Worm (Caenorhabditis elegans) whole organism, L1 larva: ENCODE measurements around the gene lec-6.
A peak's percentile ranks its signal among the peaks of the same experiment; 100 is the strongest.

Source experiments
- C04F5.9 ChIP-seq: sonication (generic microtip); optimal IDR thresholded peaks from 2 replicates; lab custom pipeline; 2016; ENCODE audit warnings: missing genetic modification characterization, missing compliant biosample characterization
- C16A3.4 ChIP-seq: fragments of 150-350 bp; optimal IDR thresholded peaks from 2 replicates; lab custom pipeline; 2014; ENCODE audit warnings: missing biosample characterization, missing genetic modification characterization
- F16B12.6 ChIP-seq: fragments of 150-350 bp; optimal IDR thresholded peaks from 2 replicates; lab custom pipeline; 2014; ENCODE audit warnings: missing biosample characterization, missing genetic modification characterization
- Y116A8C.19 ChIP-seq: sonication (generic microtip); optimal IDR thresholded peaks from 2 replicates; lab custom pipeline; 2016; ENCODE audit warnings: missing compliant biosample characterization, missing genetic modification characterization, borderline replicate concordance
- alr-1 ChIP-seq: fragments of 200-800 bp; sonication (Bioruptor generic); optimal IDR thresholded peaks from 2 replicates; lab custom pipeline; 2018; ENCODE audit warnings: borderline replicate concordance, mild to moderate bottlenecking, missing genetic modification characterization, missing compliant biosample characterization
- blmp-1 ChIP-seq: fragments of 150-350 bp; optimal IDR thresholded peaks from 2 replicates; lab custom pipeline; 2014; ENCODE audit warnings: missing biosample characterization, missing genetic modification characterization
- ceh-63 ChIP-seq: fragments of 200-800 bp; sonication (Bioruptor generic); optimal IDR thresholded peaks from 2 replicates; lab custom pipeline; 2018; ENCODE audit warnings: mild to moderate bottlenecking, missing genetic modification characterization, missing compliant biosample characterization
- dpl-1 ChIP-seq, 3 experiments: fragments of 150-350 bp in 2 of 3; sonication (generic microtip) in 1 of 3; optimal IDR thresholded peaks; 2 replicates each; lab custom pipeline; 2014 to 2017; ENCODE audit warnings: missing biosample characterization in 3 of 3, missing genetic modification characterization in 3 of 3, missing genetic modification reagents in 3 of 3
- dsc-1 ChIP-seq: sonication (generic microtip); optimal IDR thresholded peaks from 2 replicates; lab custom pipeline; 2016; ENCODE audit warnings: mild to moderate bottlenecking, missing genetic modification characterization, missing compliant biosample characterization
- efl-3 ChIP-seq: fragments of 200-800 bp; sonication (Bioruptor generic); optimal IDR thresholded peaks from 2 replicates; lab custom pipeline; 2018; ENCODE audit warnings: mild to moderate bottlenecking, missing genetic modification characterization, missing compliant biosample characterization
- egl-27 ChIP-seq, 2 experiments: fragments of 150-350 bp in 1 of 2; sonication (generic microtip); optimal IDR thresholded peaks; 3 replicates each; lab custom pipeline; 2017 to 2018; ENCODE audit warnings: missing biosample characterization in 2 of 2, missing genetic modification characterization in 2 of 2, missing genetic modification reagents in 2 of 2
- elt-2 ChIP-seq: sonication (generic microtip); optimal IDR thresholded peaks from 2 replicates; lab custom pipeline; 2016; ENCODE audit warnings: missing genetic modification characterization, mild to moderate bottlenecking, inconsistent platforms, missing compliant biosample characterization, missing genetic modification reagents
- elt-3 ChIP-seq, 6 experiments: fragments of 150-350 bp in 1 of 6; sonication (generic microtip); optimal IDR thresholded peaks; 2 replicates each; lab custom pipeline; 2017 to 2018; ENCODE audit warnings: missing biosample characterization in 6 of 6, missing genetic modification characterization in 6 of 6, inconsistent platforms in 1 of 6
- ets-5 ChIP-seq: fragments of 200-800 bp; sonication (Bioruptor generic); IDR thresholded peaks from 2 replicates; pipeline ENCODE4 v1.3.6; 2022; ENCODE audit warnings: missing genetic modification characterization, missing compliant biosample characterization
- fkh-10 ChIP-seq: sonication (generic microtip); optimal IDR thresholded peaks from 2 replicates; lab custom pipeline; 2017; ENCODE audit warnings: missing biosample characterization, missing genetic modification reagents, missing genetic modification characterization
- fkh-8 ChIP-seq: sonication (generic microtip); optimal IDR thresholded peaks from 2 replicates; lab custom pipeline; 2016; ENCODE audit warnings: mild to moderate bottlenecking, missing genetic modification characterization, missing compliant biosample characterization
- grh-1 ChIP-seq: fragments of 200-800 bp; sonication (Bioruptor generic); IDR thresholded peaks from 2 replicates; pipeline ENCODE4 v1.3.6; 2022; ENCODE audit warnings: missing genetic modification reagents, missing genetic modification characterization, missing compliant biosample characterization
- hlh-17 ChIP-seq: fragments of 200-800 bp; sonication (Bioruptor generic); optimal IDR thresholded peaks from 2 replicates; lab custom pipeline; 2018; ENCODE audit warnings: missing genetic modification characterization, mild to moderate bottlenecking, missing compliant biosample characterization, moderate library complexity, borderline replicate concordance
- hpl-2 ChIP-seq: fragments of 150-350 bp; optimal IDR thresholded peaks from 2 replicates; lab custom pipeline; 2014; ENCODE audit warnings: missing biosample characterization, missing genetic modification reagents, missing genetic modification characterization
- lin-13 ChIP-seq: fragments of 150-350 bp; optimal IDR thresholded peaks from 2 replicates; lab custom pipeline; 2014; ENCODE audit warnings: missing biosample characterization, missing genetic modification reagents, missing genetic modification characterization
- lin-14 ChIP-seq: fragments of 200-800 bp; sonication (Bioruptor generic); optimal IDR thresholded peaks from 2 replicates; lab custom pipeline; 2018; ENCODE audit warnings: mild to moderate bottlenecking, missing genetic modification characterization, moderate library complexity, missing compliant biosample characterization
- lin-15B ChIP-seq: fragments of 150-350 bp; sonication (generic microtip); optimal IDR thresholded peaks from 3 replicates; lab custom pipeline; 2014; ENCODE audit warnings: missing biosample characterization, missing genetic modification characterization
- lin-35 ChIP-seq, 2 experiments: fragments of 150-350 bp; optimal IDR thresholded peaks; 2 replicates each; lab custom pipeline; 2014; ENCODE audit warnings: missing biosample characterization in 2 of 2, missing genetic modification characterization in 2 of 2, missing genetic modification reagents in 2 of 2
- lir-3 ChIP-seq: sonication (generic microtip); optimal IDR thresholded peaks from 2 replicates; lab custom pipeline; 2016; ENCODE audit warnings: mild to moderate bottlenecking, missing genetic modification characterization, moderate library complexity, missing compliant biosample characterization; ENCODE audit not compliant: poor library complexity
- lsy-2 ChIP-seq, 2 experiments: fragments of 150-350 bp; optimal IDR thresholded peaks; 2 replicates each; lab custom pipeline; 2014; ENCODE audit warnings: missing biosample characterization in 2 of 2, missing genetic modification characterization in 2 of 2
- mab-9 ChIP-seq: fragments of 200-800 bp; sonication (Bioruptor generic); IDR thresholded peaks from 2 replicates; pipeline ENCODE4 v1.3.6; 2022; ENCODE audit warnings: missing genetic modification reagents, missing genetic modification characterization, missing compliant biosample characterization
- mdl-1 ChIP-seq, 2 experiments: fragments of 150-350 bp; optimal IDR thresholded peaks; 2 replicates each; lab custom pipeline; 2014 to 2017; ENCODE audit warnings: missing biosample characterization in 2 of 2, missing genetic modification characterization in 2 of 2, inconsistent platforms in 1 of 2
- mef-2 ChIP-seq: fragments of 150-350 bp; optimal IDR thresholded peaks from 2 replicates; lab custom pipeline; 2014; ENCODE audit warnings: missing biosample characterization, missing genetic modification characterization
- mep-1 ChIP-seq: fragments of 150-350 bp; optimal IDR thresholded peaks from 2 replicates; lab custom pipeline; 2014; ENCODE audit warnings: missing biosample characterization, missing genetic modification characterization
- nhr-237 ChIP-seq: fragments of 150-350 bp; optimal IDR thresholded peaks from 2 replicates; lab custom pipeline; 2014; ENCODE audit warnings: missing biosample characterization, missing genetic modification characterization
- nhr-28 ChIP-seq: fragments of 150-350 bp; optimal IDR thresholded peaks from 2 replicates; lab custom pipeline; 2014; ENCODE audit warnings: missing biosample characterization, missing genetic modification characterization
- nhr-76 ChIP-seq: sonication (generic microtip); optimal IDR thresholded peaks from 2 replicates; lab custom pipeline; 2017; ENCODE audit warnings: missing biosample characterization, missing genetic modification characterization
- nhr-77 ChIP-seq: fragments of 150-350 bp; optimal IDR thresholded peaks from 2 replicates; lab custom pipeline; 2014; ENCODE audit warnings: missing biosample characterization, missing genetic modification characterization
- nhr-84 ChIP-seq: sonication (generic microtip); optimal IDR thresholded peaks from 2 replicates; lab custom pipeline; 2017; ENCODE audit warnings: missing biosample characterization, missing genetic modification characterization
- nhr-85 ChIP-seq: sonication (generic microtip); peaks from one replicate; lab custom pipeline; 2016; ENCODE audit warnings: missing genetic modification characterization, inconsistent platforms, missing compliant biosample characterization
- nhr-90 ChIP-seq: sonication (generic microtip); optimal IDR thresholded peaks from 2 replicates; lab custom pipeline; 2016; ENCODE audit warnings: mild to moderate bottlenecking, missing genetic modification characterization, missing compliant biosample characterization; ENCODE audit not compliant: poor library complexity
- pax-3 ChIP-seq: fragments of 200-800 bp; sonication (Bioruptor generic); optimal IDR thresholded peaks from 2 replicates; lab custom pipeline; 2018; ENCODE audit warnings: mild to moderate bottlenecking, missing genetic modification characterization, moderate library complexity, missing compliant biosample characterization
- pqm-1 ChIP-seq: sonication (generic microtip); optimal IDR thresholded peaks from 3 replicates; lab custom pipeline; 2017; ENCODE audit warnings: missing biosample characterization, missing genetic modification characterization
- snpc-4 ChIP-seq: fragments of 150-350 bp; optimal IDR thresholded peaks from 2 replicates; lab custom pipeline; 2014; ENCODE audit warnings: missing biosample characterization, missing genetic modification characterization
- sox-4 ChIP-seq: sonication (generic microtip); optimal IDR thresholded peaks from 2 replicates; lab custom pipeline; 2016; ENCODE audit warnings: missing genetic modification characterization, missing compliant biosample characterization
- sptf-1 ChIP-seq: fragments of 150-350 bp; optimal IDR thresholded peaks from 2 replicates; lab custom pipeline; 2014; ENCODE audit warnings: missing biosample characterization, missing genetic modification characterization
- tbx-2 ChIP-seq: sonication (generic microtip); optimal IDR thresholded peaks from 2 replicates; lab custom pipeline; 2016; ENCODE audit warnings: missing genetic modification characterization, missing compliant biosample characterization
- unc-130 ChIP-seq: fragments of 150-350 bp; optimal IDR thresholded peaks from 2 replicates; lab custom pipeline; 2017; ENCODE audit warnings: missing biosample characterization, missing genetic modification characterization, inconsistent platforms
- unc-62 ChIP-seq: fragments of 150-350 bp; optimal IDR thresholded peaks from 2 replicates; lab custom pipeline; 2014; ENCODE audit warnings: missing biosample characterization, missing genetic modification reagents, missing genetic modification characterization
- unc-98 ChIP-seq: fragments of 200-800 bp; sonication (Bioruptor generic); IDR thresholded peaks from 2 replicates; pipeline ENCODE4 v1.3.6; 2022; ENCODE audit warnings: missing genetic modification characterization, missing compliant biosample characterization
- vab-15 ChIP-seq: sonication (generic microtip); optimal IDR thresholded peaks from 2 replicates; lab custom pipeline; 2017; ENCODE audit warnings: missing genotype, mild to moderate bottlenecking, missing genetic modification characterization, missing compliant biosample characterization
- xbp-1 ChIP-seq: sonication (generic microtip); optimal IDR thresholded peaks from 2 replicates; lab custom pipeline; 2016; ENCODE audit warnings: missing genetic modification characterization, missing compliant biosample characterization
- zag-1 ChIP-seq: fragments of 150-350 bp; optimal IDR thresholded peaks from 2 replicates; lab custom pipeline; 2014; ENCODE audit warnings: missing biosample characterization, missing genetic modification characterization
- zip-4 ChIP-seq: fragments of 200-800 bp; sonication (Bioruptor generic); optimal IDR thresholded peaks from 2 replicates; lab custom pipeline; 2018; ENCODE audit warnings: mild to moderate bottlenecking, missing genetic modification characterization, moderate library complexity, missing compliant biosample characterization
- ztf-11 ChIP-seq, 2 experiments: sonication (generic microtip); optimal IDR thresholded peaks; 2 replicates each; lab custom pipeline; 2016 to 2017; ENCODE audit warnings: missing genetic modification characterization in 2 of 2, missing biosample characterization in 1 of 2, missing compliant biosample characterization in 1 of 2

The lec-6 gene

ce11 chrIII:623754-624153, 23.6 kb upstream of the lec-6 start (continued):
- TF ChIP-seq lin-14 (GFP tag; lab: Kevin White, UChicago) (peak; percentile 100), ets-5 (GFP tag; lab: Robert Waterston, UW) (no peak), mab-9 (GFP tag; lab: Robert Waterston, UW) (no peak; the same call in 1 of the 2 replicates), lir-3 (tag; lab: Kevin White, UChicago) (peak; percentile 59), sox-4 (tag; lab: Kevin White, UChicago) (peak; percentile 21), nhr-76 (tag; lab: Kevin White, UChicago) (no peak), xbp-1 (tag; lab: Kevin White, UChicago) (peak; percentile 72), lin-35 (GFP tag; optimal IDR thresholded peaks at IDR 0.05; lab: Kevin White, UChicago) (peak; percentile 78 to 84)

- TF ChIP-seq sptf-1 (tag; lab: Kevin White, UChicago) (no peak), ets-5 (GFP tag; lab: Robert Waterston, UW) (no peak), nhr-84 (tag; lab: Kevin White, UChicago) (no peak), mdl-1 (tag; optimal IDR thresholded peaks at IDR 0.05; lab: Kevin White, UChicago) (peak in 1 of 2 experiments; percentile 30), C16A3.4 (tag; lab: Kevin White, UChicago) (no peak), dsc-1 (tag; lab: Kevin White, UChicago) (no peak), ztf-11 (tag; optimal IDR thresholded peaks at IDR 0.05; lab: Kevin White, UChicago) (no peak), sox-4 (tag; lab: Kevin White, UChicago) (no peak), elt-2 (peak; percentile 27), efl-3 (GFP tag; lab: Kevin White, UChicago) (no peak), pqm-1 (tag; lab: Kevin White, UChicago) (no peak), nhr-77 (tag; lab: Kevin White, UChicago) (no peak), zip-4 (GFP tag; lab: Kevin White, UChicago) (no peak), nhr-237 (tag; lab: Kevin White, UChicago) (no peak), lsy-2 (tag; optimal IDR thresholded peaks at IDR 0.05; lab: Kevin White, UChicago) (peak in 1 of 2 experiments; percentile 19), hlh-17 (GFP tag; lab: Kevin White, UChicago) (no peak), lin-14 (GFP tag; lab: Kevin White, UChicago) (no peak), tbx-2 (tag; lab: Kevin White, UChicago) (no peak), nhr-85 (peak; percentile 73), lin-15B (no peak), mef-2 (tag; lab: Kevin White, UChicago) (no peak), zag-1 (no peak), Y116A8C.19 (tag; lab: Kevin White, UChicago) (no peak), grh-1 (GFP tag; lab: Robert Waterston, UW) (no peak), ceh-63 (GFP tag; lab: Kevin White, UChicago) (no peak), elt-3 (tag; optimal IDR thresholded peaks at IDR 0.05; lab: Kevin White, UChicago) (no peak), hpl-2 (GFP tag; lab: Kevin White, UChicago) (no peak), egl-27 (tag; optimal IDR thresholded peaks at IDR 0.05; lab: Kevin White, UChicago) (no peak), dpl-1 (GFP tag; optimal IDR thresholded peaks at IDR 0.05; lab: Kevin White, UChicago) (no peak), mep-1 (tag; lab: Kevin White, UChicago) (no peak), alr-1 (tag; lab: Kevin White, UChicago) (no peak), mab-9 (GFP tag; lab: Robert Waterston, UW) (no peak), fkh-8 (tag; lab: Kevin White, UChicago) (no peak), unc-130 (no peak), unc-98 (GFP tag; lab: Robert Waterston, UW) (no peak), vab-15 (tag; lab: Kevin White, UChicago) (no peak), nhr-90 (tag; lab: Kevin White, UChicago) (peak; percentile 9), C04F5.9 (tag; lab: Kevin White, UChicago) (no peak), nhr-28 (tag; lab: Kevin White, UChicago) (no peak), fkh-10 (GFP tag; lab: Kevin White, UChicago) (no peak), snpc-4 (tag; lab: Kevin White, UChicago) (no peak), F16B12.6 (tag; lab: Kevin White, UChicago) (no peak), unc-62 (GFP tag; lab: Kevin White, UChicago) (no peak), lin-13 (GFP tag; lab: Kevin White, UChicago) (no peak), blmp-1 (tag; lab: Kevin White, UChicago) (no peak), pax-3 (tag; lab: Kevin White, UChicago) (no peak)
These were observed 20.1 kb upstream of the lec-6 start, which contains the start of gene T19C3.4 for ce11 chrIII:620204-620718. Gene T19C3.4 (minus strand): TSS chrIII:620254.
